Worm (Caenorhabditis elegans) whole organism, young adult: ENCODE results near the gene ape-1.

Experiments
- B0035.1 ChIP-seq: sonication (generic microtip); optimal IDR thresholded peaks from 2 replicates; lab custom pipeline; 2016; ENCODE audit warnings: missing genetic modification characterization, mild to moderate bottlenecking, missing compliant biosample characterization, missing genotype, missing genetic modification reagents
- K12H6.12 ChIP-seq: fragments of 200-800 bp; sonication (Bioruptor generic); optimal IDR thresholded peaks from 2 replicates; lab custom pipeline; 2018; ENCODE audit warnings: mild to moderate bottlenecking, missing genetic modification characterization, missing compliant biosample characterization
- ama-1 ChIP-seq, 3 experiments: fragments of 150-350 bp in 1 of 3; sonication (generic microtip) in 2 of 3; optimal IDR thresholded peaks; 2 replicates each; lab custom pipeline; 2014 to 2018; ENCODE audit warnings: missing biosample characterization in 2 of 3, missing genetic modification characterization in 2 of 3, missing genetic modification reagents in 2 of 3
- ets-4 ChIP-seq: fragments of 200-800 bp; sonication (Bioruptor generic); optimal IDR thresholded peaks from 2 replicates; lab custom pipeline; 2018; ENCODE audit warnings: mild to moderate bottlenecking, missing genetic modification characterization, missing compliant biosample characterization
- let-607 ChIP-seq, 2 experiments: fragments of 200-800 bp in 1 of 2; sonication (Bioruptor generic) in 1 of 2; sonication (generic microtip) in 1 of 2; optimal IDR thresholded peaks; 2 replicates each; lab custom pipeline; 2016 to 2018; ENCODE audit warnings: mild to moderate bottlenecking in 2 of 2, missing compliant biosample characterization in 2 of 2, missing genetic modification characterization in 2 of 2, moderate library complexity in 2 of 2, missing genotype in 1 of 2
- mel-28 ChIP-seq: sonication (generic microtip); optimal IDR thresholded peaks from 2 replicates; lab custom pipeline; 2016; ENCODE audit warnings: borderline replicate concordance, mild to moderate bottlenecking, missing genetic modification characterization, missing compliant biosample characterization
- sdz-38 ChIP-seq: sonication (generic microtip); optimal IDR thresholded peaks from 2 replicates; lab custom pipeline; 2016; ENCODE audit warnings: missing genotype, missing genetic modification characterization, missing compliant biosample characterization
- somi-1 ChIP-seq: fragments of 200-800 bp; sonication (Bioruptor generic); optimal IDR thresholded peaks from 2 replicates; lab custom pipeline; 2018; ENCODE audit warnings: mild to moderate bottlenecking, missing genetic modification characterization, missing compliant biosample characterization
- unc-62 ChIP-seq: fragments of 150-350 bp; optimal IDR thresholded peaks from 2 replicates; lab custom pipeline; 2014; ENCODE audit warnings: missing biosample characterization, missing genetic modification reagents, missing genetic modification characterization

DNA sequence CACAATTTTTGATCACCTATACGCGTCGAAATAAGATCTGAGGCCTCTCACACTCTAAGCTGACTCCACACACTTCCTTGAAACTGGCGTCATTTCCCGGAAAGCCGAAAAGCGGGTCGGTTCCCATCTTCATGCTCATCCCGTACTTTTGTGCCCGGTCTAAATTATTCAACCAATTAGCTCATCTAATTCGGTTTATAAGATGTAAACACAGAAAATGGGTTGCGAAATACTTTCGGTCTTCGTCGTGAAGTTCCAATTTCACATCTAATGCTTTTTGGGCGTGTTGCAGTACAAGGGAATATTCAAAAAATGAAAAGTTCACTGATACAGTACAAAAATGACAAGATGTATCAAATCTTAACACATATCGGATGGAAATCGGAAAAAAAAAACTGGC lies 44.6 kb upstream of the ape-1 start:
- TF ChIP-seq mel-28 (tag; lab: Kevin White, UChicago): no peak
- TF ChIP-seq sdz-38 (tag; lab: Kevin White, UChicago): no peak
- TF ChIP-seq K12H6.12 (tag; lab: Kevin White, UChicago): no peak
- no peak for TF ChIP-seq let-607 (tag; optimal IDR thresholded peaks at IDR 0.05; lab: Kevin White, UChicago)
- TF ChIP-seq ama-1 (optimal IDR thresholded peaks at IDR 0.05; lab: Kevin White, UChicago): no peak
- TF ChIP-seq ama-1 (GFP tag; optimal IDR thresholded peaks at IDR 0.05; lab: Kevin White, UChicago): no peak
- TF ChIP-seq unc-62: no peak
- no peak for TF ChIP-seq somi-1
- no peak for TF ChIP-seq B0035.1 (tag; lab: Kevin White, UChicago)
- no peak for TF ChIP-seq ets-4 (GFP tag; lab: Kevin White, UChicago)
